Worm (Caenorhabditis elegans): ENCODE measurements around the gene icd-1.

icd-1 gene

ce11 chrII:6597507-6597906 lies 9.1 kb upstream of the icd-1 start:
- no peak for TF ChIP-seq ama-1 (optimal IDR thresholded peaks at IDR 0.05)
- no peak for TF ChIP-seq ama-1 (GFP tag; optimal IDR thresholded peaks at IDR 0.05)
- TF ChIP-seq madf-6 (GFP tag; IDR thresholded peaks at IDR 0.05): peak; percentile 81
- TF ChIP-seq snpc-3.4 (tag; optimal IDR thresholded peaks at IDR 0.05): no peak
- peak; percentile 83 for TF ChIP-seq lsl-1 (GFP tag; optimal IDR thresholded peaks at IDR 0.05)
- no peak for TF ChIP-seq ztf-18 (tag; optimal IDR thresholded peaks at IDR 0.05)
- peak; percentile 62 for TF ChIP-seq madf-8 (GFP tag; conservative IDR thresholded peaks at IDR 0.05)
- no peak for TF ChIP-seq madf-3 (GFP tag; IDR thresholded peaks at IDR 0.05)
- TF ChIP-seq D2030.7 (GFP tag; IDR thresholded peaks at IDR 0.05): 0 out of 2 replicates have a peak, but pooled peaks have one; percentile 29
- TF ChIP-seq xnd-1 (tag; optimal IDR thresholded peaks at IDR 0.05): peak; percentile 27
- TF ChIP-seq efl-1 (GFP tag; optimal IDR thresholded peaks at IDR 0.05): peak; percentile 15
- TF ChIP-seq ceh-58 (GFP tag; IDR thresholded peaks at IDR 0.05): no peak
- TF ChIP-seq F33H1.4 (GFP tag; IDR thresholded peaks at IDR 0.05): peak; percentile 83

- no peak for TF ChIP-seq ekl-4 (GFP tag; IDR thresholded peaks at IDR 0.05)
- TF ChIP-seq let-526 (GFP tag; IDR thresholded peaks at IDR 0.05): no peak
- TF ChIP-seq madf-3 (GFP tag; IDR thresholded peaks at IDR 0.05): no peak
- TF ChIP-seq nfya-1 (tag; optimal IDR thresholded peaks at IDR 0.05; ENCODE audit: borderline replicate concordance, insufficient read depth): no peak
- TF ChIP-seq mes-4 (tag; optimal IDR thresholded peaks at IDR 0.05): no peak
- TF ChIP-seq nhr-179 (tag; optimal IDR thresholded peaks at IDR 0.05): no peak
- no peak for TF ChIP-seq F57A8.1 (GFP tag; optimal IDR thresholded peaks at IDR 0.05)
- TF ChIP-seq ceh-27 (GFP tag; optimal IDR thresholded peaks at IDR 0.05): no peak
- no peak for TF ChIP-seq K12H6.12 (tag; optimal IDR thresholded peaks at IDR 0.05)
- TF ChIP-seq Y53F4B.3 (GFP tag; IDR thresholded peaks at IDR 0.05): no peak
- no peak for TF ChIP-seq nfya-2 (GFP tag; IDR thresholded peaks at IDR 0.05)
- TF ChIP-seq ceh-100 (GFP tag; IDR thresholded peaks at IDR 0.05): no peak
- no peak for TF ChIP-seq F57C9.4 (tag; optimal IDR thresholded peaks at IDR 0.05)
- no peak for TF ChIP-seq B0336.3 (GFP tag; IDR thresholded peaks at IDR 0.05)
- TF ChIP-seq nhr-90 (tag; optimal IDR thresholded peaks at IDR 0.05): no peak
Measured at ce11 chrII:6594151-6594550, 5.7 kb upstream of the icd-1 start, which contains the start of gene aipr-1. aipr-1 (minus strand) TSS chrII:6594251.

ce11 chrII:6592251-6592650 lies 3.8 kb upstream of the icd-1 start, which contains the start of gene C56C10.9:
C56C10.9 (minus strand) TSS chrII:6592351.
- TF ChIP-seq madf-6 (GFP tag; IDR thresholded peaks at IDR 0.05) (no peak), ztf-26 (tag; optimal IDR thresholded peaks at IDR 0.05) (no peak), somi-1 (GFP tag; optimal IDR thresholded peaks at IDR 0.05) (no peak), ceh-79 (tag; optimal IDR thresholded peaks at IDR 0.05) (no peak), Y79H2A.3 (GFP tag; conservative IDR thresholded peaks at IDR 0.05) (no peak), hrde-1 (tag; optimal IDR thresholded peaks at IDR 0.05; ENCODE audit: borderline replicate concordance) (no peak), dpff-1 (tag; optimal IDR thresholded peaks at IDR 0.05) (no peak), unc-130 (GFP tag; optimal IDR thresholded peaks at IDR 0.05) (no peak), dox-1 (GFP tag; IDR thresholded peaks at IDR 0.05) (no peak), Y95B8A.8 (GFP tag; IDR thresholded peaks at IDR 0.05) (no peak), Y53F4B.3 (GFP tag; IDR thresholded peaks at IDR 0.05) (no peak), F49E8.2 (tag; optimal IDR thresholded peaks at IDR 0.05; ENCODE audit: insufficient read depth) (no peak), F37B4.10 (GFP tag; IDR thresholded peaks at IDR 0.05) (no peak), hmg-1.2 (GFP tag; IDR thresholded peaks at IDR 0.05) (no peak), F23B12.7 (tag; optimal IDR thresholded peaks at IDR 0.05; ENCODE audit: insufficient read depth) (no peak), egl-44 (GFP tag; IDR thresholded peaks at IDR 0.05) (no peak)
